Worm (Caenorhabditis elegans): ENCODE data around the gene nhr-273.

The nhr-273 gene

DNA sequence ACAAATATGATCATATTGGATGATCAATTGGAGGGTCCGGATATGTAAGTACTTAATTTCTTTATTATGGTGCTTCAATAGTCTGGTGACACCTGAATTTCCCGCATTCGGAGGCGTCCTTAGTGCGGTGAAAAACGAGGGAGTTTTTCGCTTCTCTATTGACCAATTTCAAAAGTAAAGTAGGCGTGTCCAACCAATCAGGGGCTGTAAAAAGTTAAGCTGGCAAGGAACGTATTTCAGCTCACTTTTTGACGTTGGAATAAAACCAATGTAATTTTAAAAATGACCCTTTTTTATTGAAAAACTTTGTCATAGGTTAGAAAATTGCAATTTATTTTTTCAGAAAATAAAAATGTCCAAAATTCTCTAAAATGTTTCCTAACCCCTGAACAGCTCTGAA is 25.4 kb upstream of the nhr-273 start:
- TF ChIP-seq elt-1 (tag; optimal IDR thresholded peaks at IDR 0.05) = no peak
- TF ChIP-seq ceh-16 (tag; optimal IDR thresholded peaks at IDR 0.05) = no peak
- no peak for TF ChIP-seq lin-11 (tag; optimal IDR thresholded peaks at IDR 0.05)
- TF ChIP-seq ztf-4 (tag; optimal IDR thresholded peaks at IDR 0.05) = no peak
- no peak for TF ChIP-seq ztf-11 (tag; optimal IDR thresholded peaks at IDR 0.05)
- TF ChIP-seq blmp-1 (tag; optimal IDR thresholded peaks at IDR 0.05; ENCODE audit: insufficient read depth) = no peak
- no peak for TF ChIP-seq gmeb-1 (tag; optimal IDR thresholded peaks at IDR 0.05)
- TF ChIP-seq nhr-6 (tag; optimal IDR thresholded peaks at IDR 0.05) = no peak
- no peak for TF ChIP-seq snpc-4 (tag; optimal IDR thresholded peaks at IDR 0.05)
- no peak for TF ChIP-seq fos-1 (tag; optimal IDR thresholded peaks at IDR 0.05)
- TF ChIP-seq R02D3.7 (tag; optimal IDR thresholded peaks at IDR 0.05) = no peak
- no peak for TF ChIP-seq unc-62 (GFP tag; optimal IDR thresholded peaks at IDR 0.05)
- TF ChIP-seq elt-3 (tag; optimal IDR thresholded peaks at IDR 0.05) = no peak
- TF ChIP-seq unc-55 (GFP tag; optimal IDR thresholded peaks at IDR 0.05) = no peak

DNA sequence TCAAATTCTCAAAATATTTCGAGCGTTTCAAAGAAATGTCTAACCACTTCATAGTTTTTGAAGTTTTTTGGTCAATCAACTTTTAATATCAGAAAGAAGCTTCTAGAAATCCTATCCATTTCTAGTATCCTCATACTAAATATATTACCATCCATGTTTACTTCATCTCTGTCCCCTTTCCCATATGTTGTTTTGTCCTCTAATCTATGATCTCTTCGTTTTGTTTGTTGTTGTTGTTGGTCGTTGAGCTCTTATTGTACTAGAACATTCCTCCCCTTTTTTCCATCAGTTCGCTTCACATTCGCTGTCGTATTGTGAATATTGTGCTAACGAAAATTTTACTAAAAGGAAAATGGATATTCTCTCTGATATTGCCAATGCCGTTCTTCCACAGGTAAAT is 17.8 kb upstream of the nhr-273 start, which contains the start of gene sod-5:
TSS of gene sod-5 (plus strand) at position 301 of the 400 bp plus-strand sequence.
- TF ChIP-seq lin-39 (tag; optimal IDR thresholded peaks at IDR 0.05) = no peak
- no peak for TF ChIP-seq mbf-1 (tag; optimal IDR thresholded peaks at IDR 0.05)
- no peak for TF ChIP-seq gmeb-1 (tag; optimal IDR thresholded peaks at IDR 0.05)
- TF ChIP-seq R02D3.7 (tag; optimal IDR thresholded peaks at IDR 0.05) = no peak

DNA sequence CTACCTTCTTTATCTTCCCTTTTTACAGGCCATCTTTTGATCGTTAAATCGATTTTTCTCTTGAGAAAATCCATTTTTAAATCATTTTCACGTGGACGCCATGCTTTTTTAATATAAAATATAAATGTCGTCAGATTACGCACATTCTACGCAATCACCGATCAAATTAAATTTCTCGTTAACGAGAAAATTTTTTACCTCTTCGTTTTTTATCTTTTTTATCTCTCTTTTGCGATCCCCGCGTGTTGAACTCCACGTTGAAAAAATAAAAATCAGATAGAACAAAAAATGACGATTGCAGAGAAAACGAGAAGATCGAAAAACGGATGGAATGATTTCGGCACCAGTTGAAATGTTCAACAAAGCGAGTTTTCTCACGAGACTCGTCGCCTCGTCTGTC is 15.1 kb upstream of the nhr-273 start, which contains the start of gene bpnt-1:
TSS of gene bpnt-1 (plus strand) at position 301 of the 400 bp plus-strand sequence.
- TF ChIP-seq snpc-4 (tag; optimal IDR thresholded peaks at IDR 0.05) = no peak
- TF ChIP-seq nhr-10 (tag; optimal IDR thresholded peaks at IDR 0.05) = no peak
- TF ChIP-seq nhr-237 (tag; optimal IDR thresholded peaks at IDR 0.05) = no peak
- TF ChIP-seq C34F6.9 (tag; optimal IDR thresholded peaks at IDR 0.05) = peak; percentile 12
- no peak for TF ChIP-seq crh-2 (tag; optimal IDR thresholded peaks at IDR 0.05)
- no peak for TF ChIP-seq lin-11 (tag; optimal IDR thresholded peaks at IDR 0.05)
- no peak for TF ChIP-seq egl-27 (tag; optimal IDR thresholded peaks at IDR 0.05)
- TF ChIP-seq sma-3 (GFP tag; optimal IDR thresholded peaks at IDR 0.05) = no peak
- no peak for TF ChIP-seq mbf-1 (tag; optimal IDR thresholded peaks at IDR 0.05)
- no peak for TF ChIP-seq ama-1 (optimal IDR thresholded peaks at IDR 0.05)
- TF ChIP-seq nhr-23 (tag; optimal IDR thresholded peaks at IDR 0.05) = no peak
- no peak for TF ChIP-seq unc-39 (tag; optimal IDR thresholded peaks at IDR 0.05)
- peak; percentile 27 for TF ChIP-seq nhr-21 (tag; optimal IDR thresholded peaks at IDR 0.05)
- TF ChIP-seq ztf-1 (GFP tag; conservative IDR thresholded peaks at IDR 0.05) = no peak
- TF ChIP-seq sma-9 (GFP tag; optimal IDR thresholded peaks at IDR 0.05) = peak; percentile 14
- TF ChIP-seq sma-9 (tag; optimal IDR thresholded peaks at IDR 0.05) = no peak
- TF ChIP-seq ztf-4 (tag; optimal IDR thresholded peaks at IDR 0.05) = no peak
- no peak for TF ChIP-seq ztf-11 (tag; optimal IDR thresholded peaks at IDR 0.05)
- no peak for TF ChIP-seq unc-55 (GFP tag; optimal IDR thresholded peaks at IDR 0.05)
- TF ChIP-seq aly-2 (tag; optimal IDR thresholded peaks at IDR 0.05) = no peak
- TF ChIP-seq Y55F3AM.14 (GFP tag; optimal IDR thresholded peaks at IDR 0.05) = no peak
- no peak for TF ChIP-seq elt-1 (tag; optimal IDR thresholded peaks at IDR 0.05)
- TF ChIP-seq sem-4 (tag; optimal IDR thresholded peaks at IDR 0.05) = no peak
- TF ChIP-seq lin-13 (GFP tag; optimal IDR thresholded peaks at IDR 0.05) = no peak

DNA sequence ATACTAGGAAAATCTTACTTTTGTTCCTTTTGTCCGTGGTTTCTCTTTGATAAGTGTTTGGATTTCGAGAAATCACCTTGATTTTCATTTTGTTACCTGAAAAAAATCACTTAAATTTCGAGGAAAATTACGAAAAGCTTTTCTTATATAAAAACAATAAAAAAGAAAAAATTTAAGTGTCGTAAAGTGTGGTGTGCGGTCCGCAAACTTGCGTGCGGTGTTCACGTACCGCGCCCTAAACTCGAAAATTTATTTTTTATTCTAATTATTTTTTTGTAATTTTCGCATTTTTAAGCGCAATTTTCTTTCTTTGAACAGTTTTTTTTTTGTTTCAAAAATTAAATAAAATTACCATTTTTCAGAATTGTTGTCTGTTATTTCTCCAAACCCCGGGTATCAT is 10.3 kb upstream of the nhr-273 start, which contains the start of the genes dcaf-13 and toe-1:
TSS of gene dcaf-13 (minus strand) at position 96 of the 400 bp plus-strand sequence.
TSS of gene toe-1 (plus strand) at position 361 of the 400 bp plus-strand sequence.
- TF ChIP-seq R02D3.7 (tag; optimal IDR thresholded peaks at IDR 0.05) (no peak), gmeb-1 (tag; optimal IDR thresholded peaks at IDR 0.05) (peak; percentile 26)

DNA sequence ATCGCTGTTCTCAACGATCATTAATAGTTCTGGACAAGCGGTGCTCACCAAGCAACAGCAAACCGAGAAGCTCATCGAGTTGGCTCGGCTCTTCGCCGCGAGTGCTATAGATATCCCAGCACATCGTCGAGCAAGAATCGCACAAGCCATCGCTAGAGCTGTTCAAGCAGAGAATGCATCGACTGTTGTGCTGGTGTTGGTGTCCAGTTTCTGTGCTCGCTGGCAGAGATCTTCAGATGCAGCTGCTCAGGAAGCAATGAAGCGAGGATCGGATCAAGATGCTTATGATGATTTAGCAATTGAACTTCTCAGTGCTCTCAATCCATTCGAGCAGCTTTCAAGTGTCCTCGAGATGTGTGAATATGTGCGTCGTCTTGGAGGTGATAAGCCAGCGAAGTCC is 7.0 kb upstream of the nhr-273 start:
- no peak for TF ChIP-seq unc-62 (GFP tag; optimal IDR thresholded peaks at IDR 0.05)
- no peak for TF ChIP-seq ama-1 (optimal IDR thresholded peaks at IDR 0.05)
- no peak for TF ChIP-seq mdl-1 (tag; optimal IDR thresholded peaks at IDR 0.05)
- TF ChIP-seq R02D3.7 (tag; optimal IDR thresholded peaks at IDR 0.05) = no peak
- TF ChIP-seq elt-1 (tag; optimal IDR thresholded peaks at IDR 0.05) = no peak
- TF ChIP-seq unc-39 (tag; optimal IDR thresholded peaks at IDR 0.05) = no peak
- TF ChIP-seq ZK546.5 (tag; optimal IDR thresholded peaks at IDR 0.05) = no peak
- TF ChIP-seq nhr-23 (tag; optimal IDR thresholded peaks at IDR 0.05) = no peak
- no peak for TF ChIP-seq peb-1 (tag; optimal IDR thresholded peaks at IDR 0.05)
- TF ChIP-seq ceh-82 (tag; optimal IDR thresholded peaks at IDR 0.05) = no peak
- no peak for TF ChIP-seq sma-3 (GFP tag; optimal IDR thresholded peaks at IDR 0.05)
- no peak for TF ChIP-seq lin-13 (GFP tag; optimal IDR thresholded peaks at IDR 0.05)
- TF ChIP-seq blmp-1 (tag; optimal IDR thresholded peaks at IDR 0.05; ENCODE audit: insufficient read depth) = no peak
- no peak for TF ChIP-seq ztf-4 (tag; optimal IDR thresholded peaks at IDR 0.05)
- no peak for TF ChIP-seq fos-1 (tag; optimal IDR thresholded peaks at IDR 0.05)
- no peak for TF ChIP-seq lin-39 (tag; optimal IDR thresholded peaks at IDR 0.05)

All from whole organism, L2 larva.